Fruit fly (Drosophila melanogaster) whole organism, prepupa: ENCODE results near the gene LanA.

Experiments
- CG10669 ChIP-seq: fragments of 200-800 bp; sonication (Bioruptor generic); optimal IDR thresholded peaks from 3 replicates; lab custom pipeline; 2018; ENCODE audit warnings: missing biosample characterization, mild to moderate bottlenecking, missing genetic modification characterization, moderate library complexity
- CG11902 ChIP-seq: fragments of 200-800 bp; sonication (Bioruptor generic); optimal IDR thresholded peaks from 3 replicates; lab custom pipeline; 2016; ENCODE audit warnings: missing biosample characterization, missing genetic modification characterization
- CG1621 ChIP-seq: fragments of 200-800 bp; sonication (Bioruptor generic); optimal IDR thresholded peaks from 3 replicates; lab custom pipeline; 2018; ENCODE audit warnings: missing biosample characterization, mild to moderate bottlenecking, missing genetic modification characterization
- CG16779 ChIP-seq: fragments of 200-800 bp; sonication (Bioruptor generic); optimal IDR thresholded peaks from 3 replicates; lab custom pipeline; 2017; ENCODE audit warnings: missing biosample characterization, mild to moderate bottlenecking, missing genetic modification characterization
- CG3032 ChIP-seq: fragments of 200-800 bp; optimal IDR thresholded peaks from 2 replicates; lab custom pipeline; 2019; ENCODE audit warnings: missing biosample characterization, mild to moderate bottlenecking, missing genetic modification characterization, moderate library complexity
- CG31627 ChIP-seq: fragments of 200-800 bp; sonication (Bioruptor generic); optimal IDR thresholded peaks from 3 replicates; lab custom pipeline; 2016; ENCODE audit warnings: missing biosample characterization, missing genetic modification characterization
- CG32006 ChIP-seq: fragments of 200-800 bp; sonication (Bioruptor generic); optimal IDR thresholded peaks from 3 replicates; lab custom pipeline; 2017; ENCODE audit warnings: missing biosample characterization, mild to moderate bottlenecking, missing genetic modification characterization
- CG3919 ChIP-seq: fragments of 200-800 bp; sonication (Bioruptor generic); optimal IDR thresholded peaks from 3 replicates; lab custom pipeline; 2016; ENCODE audit warnings: missing biosample characterization, missing genetic modification characterization
- CG4318 ChIP-seq: fragments of 200-800 bp; sonication (Bioruptor generic); optimal IDR thresholded peaks from 3 replicates; lab custom pipeline; 2017; ENCODE audit warnings: missing biosample characterization, mild to moderate bottlenecking, missing genetic modification characterization
- CG6163 ChIP-seq: fragments of 200-800 bp; sonication (Bioruptor generic); IDR thresholded peaks from 3 replicates; pipeline ENCODE4 v1.3.6; 2022; ENCODE audit warnings: missing biosample characterization, missing genetic modification characterization
- CG6792 ChIP-seq: fragments of 200-800 bp; sonication (Bioruptor generic); optimal IDR thresholded peaks from 3 replicates; lab custom pipeline; 2016; ENCODE audit warnings: missing biosample characterization, missing genetic modification characterization
- CG6808 ChIP-seq: fragments of 200-800 bp; sonication (Bioruptor generic); optimal IDR thresholded peaks from 3 replicates; lab custom pipeline; 2017; ENCODE audit warnings: missing biosample characterization, missing genetic modification characterization, mild to moderate bottlenecking, moderate library complexity, missing genetic modification reagents
- CG6854 ChIP-seq: fragments of 200-800 bp; sonication (Bioruptor generic); optimal IDR thresholded peaks from 2 replicates; lab custom pipeline; 2017; ENCODE audit warnings: missing biosample characterization, mild to moderate bottlenecking, missing genetic modification characterization
- CG7368 ChIP-seq: fragments of 200-800 bp; sonication (Bioruptor generic); optimal IDR thresholded peaks from 3 replicates; lab custom pipeline; 2016; ENCODE audit warnings: missing biosample characterization, missing genetic modification characterization
- CG8319 ChIP-seq: fragments of 200-800 bp; sonication (Bioruptor generic); optimal IDR thresholded peaks from 3 replicates; lab custom pipeline; 2016; ENCODE audit warnings: missing biosample characterization, missing genetic modification characterization
- CG9139 ChIP-seq: fragments of 200-800 bp; sonication (Bioruptor generic); optimal IDR thresholded peaks from 3 replicates; lab custom pipeline; 2017; ENCODE audit warnings: missing biosample characterization, mild to moderate bottlenecking, missing genetic modification characterization
- Eip78C ChIP-seq: fragments of 200-800 bp; sonication (Bioruptor generic); peaks from one replicate; lab custom pipeline; 2016; ENCODE audit warnings: missing biosample characterization, missing genetic modification characterization
- Ets96B ChIP-seq: fragments of 200-800 bp; optimal IDR thresholded peaks from 2 replicates; lab custom pipeline; 2019; ENCODE audit warnings: missing biosample characterization, mild to moderate bottlenecking, missing genetic modification characterization, moderate library complexity
- Gug ChIP-seq: fragments of 200-800 bp; sonication (Bioruptor generic); IDR thresholded peaks from 2 replicates; pipeline ENCODE4 v1.3.6; 2022; ENCODE audit warnings: missing biosample characterization, missing genetic modification characterization
- Hr39 ChIP-seq: fragments of 200-800 bp; sonication (Bioruptor generic); optimal IDR thresholded peaks from 2 replicates; lab custom pipeline; 2016; ENCODE audit warnings: missing biosample characterization, missing genetic modification characterization
- Smox ChIP-seq: fragments of 200-800 bp; sonication (Bioruptor generic); optimal IDR thresholded peaks from 3 replicates; lab custom pipeline; 2016; ENCODE audit warnings: missing biosample characterization, missing genetic modification characterization
- Sox15 ChIP-seq: fragments of 200-800 bp; sonication (Bioruptor generic); optimal IDR thresholded peaks from 3 replicates; lab custom pipeline; 2016; ENCODE audit warnings: missing biosample characterization, missing genetic modification characterization
- achi ChIP-seq: fragments of 200-800 bp; sonication (Bioruptor generic); optimal IDR thresholded peaks from 3 replicates; lab custom pipeline; 2016; ENCODE audit warnings: missing biosample characterization, missing genetic modification characterization
- cyc ChIP-seq: fragments of 200-800 bp; sonication (Bioruptor generic); optimal IDR thresholded peaks from 3 replicates; lab custom pipeline; 2016; ENCODE audit warnings: missing biosample characterization, missing genetic modification characterization
- dac ChIP-seq: fragments of 200-800 bp; sonication (Bioruptor generic); optimal IDR thresholded peaks from 2 replicates; lab custom pipeline; 2017; ENCODE audit warnings: missing biosample characterization, mild to moderate bottlenecking, missing genetic modification characterization
- eg ChIP-seq: fragments of 200-800 bp; sonication (Bioruptor generic); IDR thresholded peaks from 3 replicates; pipeline ENCODE4 v1.3.6; 2022; ENCODE audit warnings: missing biosample characterization, missing genetic modification characterization
- esn ChIP-seq: fragments of 200-800 bp; sonication (Bioruptor generic); optimal IDR thresholded peaks from 2 replicates; lab custom pipeline; 2016; ENCODE audit warnings: missing biosample characterization, mild to moderate bottlenecking, missing genetic modification characterization, moderate library complexity
- fd59A ChIP-seq: fragments of 200-800 bp; sonication (Bioruptor generic); optimal IDR thresholded peaks from 2 replicates; lab custom pipeline; 2017; ENCODE audit warnings: missing biosample characterization, mild to moderate bottlenecking, missing genetic modification characterization, missing genetic modification reagents
- fd85E ChIP-seq: fragments of 200-800 bp; sonication (Bioruptor generic); optimal IDR thresholded peaks from 3 replicates; lab custom pipeline; 2016; ENCODE audit warnings: missing biosample characterization, missing genetic modification characterization
- fkh ChIP-seq: fragments of 200-800 bp; sonication (Bioruptor generic); optimal IDR thresholded peaks from 3 replicates; lab custom pipeline; 2017; ENCODE audit warnings: missing biosample characterization, mild to moderate bottlenecking, missing genetic modification characterization, moderate library complexity
- lz ChIP-seq: fragments of 200-800 bp; sonication (Bioruptor generic); optimal IDR thresholded peaks from 3 replicates; lab custom pipeline; 2016; ENCODE audit warnings: missing biosample characterization, missing genetic modification characterization
- net ChIP-seq: fragments of 200-800 bp; sonication (Bioruptor generic); optimal IDR thresholded peaks from 3 replicates; lab custom pipeline; 2016; ENCODE audit warnings: missing biosample characterization, missing genetic modification characterization
- pdm3 ChIP-seq: fragments of 200-800 bp; sonication (Bioruptor generic); optimal IDR thresholded peaks from 3 replicates; lab custom pipeline; 2016; ENCODE audit warnings: missing biosample characterization, missing genetic modification characterization
- salr ChIP-seq, 2 experiments: fragments of 200-800 bp; sonication (Bioruptor generic); optimal IDR thresholded peaks; 3 replicates each; lab custom pipeline; 2016 to 2018; ENCODE audit warnings: missing biosample characterization in 2 of 2, missing genetic modification characterization in 2 of 2, mild to moderate bottlenecking in 1 of 2
- spab ChIP-seq: fragments of 200-800 bp; sonication (Bioruptor generic); optimal IDR thresholded peaks from 2 replicates; lab custom pipeline; 2017; ENCODE audit warnings: missing biosample characterization, mild to moderate bottlenecking, missing genetic modification characterization, missing genetic modification reagents
- topi ChIP-seq: fragments of 200-800 bp; sonication (Bioruptor generic); optimal IDR thresholded peaks from 3 replicates; lab custom pipeline; 2016; ENCODE audit warnings: missing biosample characterization, missing genetic modification characterization
- vri ChIP-seq: fragments of 200-800 bp; sonication (Bioruptor generic); optimal IDR thresholded peaks from 3 replicates; lab custom pipeline; 2016; ENCODE audit warnings: missing biosample characterization, mild to moderate bottlenecking, missing genetic modification characterization

The LanA gene

DNA sequence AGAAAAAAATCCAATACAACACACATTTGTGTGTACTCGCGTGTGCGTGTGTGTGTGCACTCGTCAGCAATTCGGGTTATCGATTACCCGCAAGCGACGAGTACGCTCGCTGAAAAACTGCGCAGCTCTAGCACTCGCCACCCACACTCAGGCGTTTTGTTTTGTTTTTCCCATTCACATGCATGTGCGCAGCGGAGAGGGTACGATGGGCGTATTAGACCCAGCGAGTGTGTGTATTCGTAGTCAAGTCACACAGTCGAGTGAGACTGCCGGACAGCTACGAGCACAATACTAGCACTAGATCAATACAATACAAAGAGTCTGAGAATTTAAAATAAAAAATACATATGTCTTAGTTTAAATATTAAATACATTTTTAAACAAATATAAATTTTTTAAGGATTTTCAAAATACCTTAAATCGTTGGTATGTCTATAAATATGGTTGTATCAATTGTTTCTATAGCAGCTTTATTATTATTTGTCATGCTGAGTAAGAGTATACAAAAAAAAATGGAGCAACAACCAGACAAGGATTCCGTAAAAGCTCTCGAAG lies 32.9 kb downstream of the LanA start, which contains the start of the genes D19B and CG43293 (continued):
- peak; percentile 87 for TF ChIP-seq CG32006
- peak; percentile 85 for TF ChIP-seq dac
- TF ChIP-seq spab = peak; percentile 81
- peak; percentile 93 for TF ChIP-seq net (GFP tag; lab: Kevin White, UChicago)
- TF ChIP-seq CG6808 (GFP tag; lab: Kevin White, UChicago) = peak; percentile 76
- peak; percentile 85 for TF ChIP-seq Hr39 (GFP tag; lab: Kevin White, UChicago)
- peak; percentile 86 for TF ChIP-seq pdm3
- peak; percentile 89 for TF ChIP-seq fkh
- TF ChIP-seq vri = no peak
- TF ChIP-seq Eip78C (GFP tag; lab: Kevin White, UChicago) = peak; percentile 96
- peak; percentile 91 for TF ChIP-seq CG6163
- peak; percentile 93 for TF ChIP-seq CG3919 (GFP tag; lab: Kevin White, UChicago)
- TF ChIP-seq Smox (GFP tag; lab: Kevin White, UChicago) = peak; percentile 83
- peak; percentile 90 for TF ChIP-seq achi
- peak; percentile 91 for TF ChIP-seq CG7368 (GFP tag; lab: Kevin White, UChicago)
- TF ChIP-seq topi = peak; percentile 83
- peak; percentile 86 for TF ChIP-seq CG1621 (tag; lab: Kevin White, UChicago)

DNA sequence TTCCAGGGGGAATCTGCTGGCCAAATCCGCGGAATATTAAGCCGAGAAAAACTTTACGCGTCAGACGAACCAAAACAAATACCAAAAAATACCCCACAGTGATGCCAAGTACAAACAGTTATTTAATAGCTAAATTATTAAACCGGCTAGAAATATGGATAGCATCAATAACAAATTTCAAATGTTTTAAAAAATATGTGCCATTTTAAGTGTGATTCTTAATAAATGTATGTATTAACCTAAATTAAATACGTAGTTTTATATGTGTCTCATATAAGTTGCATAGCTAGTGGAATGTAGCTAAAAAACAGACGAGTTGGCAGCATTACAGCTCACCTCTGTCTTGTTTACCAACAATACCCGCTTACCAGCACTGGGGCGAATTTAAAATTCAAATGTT lies 36.0 kb downstream of the LanA start, which contains the start of gene CG10274:
Gene CG10274, minus strand, starts transcription at position 54 of the 400 bp plus-strand sequence.
- TF ChIP-seq cyc (GFP tag; lab: Kevin White, UChicago) (peak; percentile 71), CG31627 (GFP tag; lab: Kevin White, UChicago) (peak; percentile 82), CG4318 (GFP tag; lab: Kevin White, UChicago) (no peak), CG1621 (tag; lab: Kevin White, UChicago) (peak; percentile 33), salr (GFP tag; optimal IDR thresholded peaks at IDR 0.05; lab: Kevin White, UChicago) (peak in 1 of 2 experiments; percentile 22), esn (GFP tag; lab: Kevin White, UChicago) (peak; percentile 79), Hr39 (GFP tag; lab: Kevin White, UChicago) (peak; percentile 82), CG8319 (GFP tag; lab: Kevin White, UChicago) (peak; percentile 52), fd85E (GFP tag; lab: Kevin White, UChicago) (no peak), CG6854 (GFP tag; lab: Kevin White, UChicago) (no peak), CG6792 (GFP tag; lab: Kevin White, UChicago) (peak; percentile 46), CG3032 (tag; lab: Kevin White, UChicago) (peak; percentile 78), CG11902 (GFP tag; lab: Kevin White, UChicago) (peak; percentile 63), fd59A (GFP tag; lab: Kevin White, UChicago) (peak; percentile 34), fkh (peak; percentile 98), Gug (GFP tag; lab: Robert Waterston, UW) (peak; percentile 43; the same call in 1 of the 2 replicates), CG6163 (peak; percentile 42; the same call in 2 of the 3 replicates), eg (GFP tag; lab: Robert Waterston, UW) (peak; percentile 36; the same call in 1 of the 3 replicates), Sox15 (GFP tag; lab: Kevin White, UChicago) (peak; percentile 74), CG9139 (GFP tag; lab: Kevin White, UChicago) (no peak), lz (GFP tag; lab: Kevin White, UChicago) (peak; percentile 77), CG16779 (tag; lab: Kevin White, UChicago) (no peak), Ets96B (tag; lab: Kevin White, UChicago) (peak; percentile 64)

DNA sequence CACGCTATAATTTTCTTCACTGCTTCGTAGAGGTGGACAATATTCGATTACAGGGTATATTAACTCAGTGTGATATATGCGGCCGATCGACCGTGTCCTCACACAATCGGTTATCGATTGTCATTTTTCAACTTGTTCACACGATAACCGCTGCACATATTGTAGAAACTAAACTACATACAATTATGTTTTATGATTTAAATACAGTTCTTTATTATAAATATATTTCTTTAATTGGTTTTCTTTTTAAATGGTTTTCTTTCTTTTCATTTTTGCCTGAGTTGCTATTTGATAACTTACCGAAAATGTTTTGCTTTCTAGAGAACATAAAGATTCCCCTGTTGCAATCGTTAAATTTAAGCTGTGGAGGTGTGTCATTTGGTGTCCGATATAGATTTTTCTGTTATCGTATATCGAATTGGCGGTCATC lies 44.0 kb downstream of the LanA start, which contains the start of the genes fmt and CG7376:
Gene fmt, minus strand, starts transcription at position 55 of the 430 bp plus-strand sequence.
Gene CG7376, plus strand, starts transcription at position 423 of the 430 bp plus-strand sequence.
- TF ChIP-seq Gug (GFP tag; lab: Robert Waterston, UW) = peak; percentile 14; the same call in 1 of the 2 replicates
- TF ChIP-seq Hr39 (GFP tag; lab: Kevin White, UChicago) = no peak
- TF ChIP-seq CG10669 = no peak
- TF ChIP-seq Sox15 (GFP tag; lab: Kevin White, UChicago) = peak; percentile 18
- peak; percentile 53 for TF ChIP-seq esn (GFP tag; lab: Kevin White, UChicago)
- no peak for TF ChIP-seq fkh
- peak; percentile 57 for TF ChIP-seq CG3032 (tag; lab: Kevin White, UChicago)
